Fruit fly (Drosophila melanogaster) whole organism, embryonic: ENCODE measurements around the gene janA.
A peak's percentile ranks its signal among the peaks of the same experiment; 100 is the strongest.

ENCODE experiments used
- Antp ChIP-seq: fragments of 200-800 bp; sonication (Bioruptor generic); optimal IDR thresholded peaks from 3 replicates; lab custom pipeline; 2016; ENCODE audit warnings: missing biosample characterization, missing genetic modification characterization
- Awh ChIP-seq: fragments of 200-800 bp; sonication (Bioruptor generic); IDR thresholded peaks from 2 replicates; pipeline ENCODE4, ENCODE4 v1.3.6; 2022; ENCODE audit warnings: missing biosample characterization, missing genetic modification characterization
- B-H1 ChIP-seq: fragments of 200-800 bp; sonication (Bioruptor generic); IDR thresholded peaks from 3 replicates; pipeline ENCODE4 v1.3.6; 2022; ENCODE audit warnings: missing biosample characterization, missing genetic modification characterization
- CG10959 ChIP-seq: fragments of 200-800 bp; sonication (Bioruptor generic); IDR thresholded peaks from 2 replicates; pipeline ENCODE4 v1.3.6; 2022; ENCODE audit warnings: missing biosample characterization, missing genetic modification characterization
- CG11085 ChIP-seq: fragments of 200-800 bp; sonication (Bioruptor generic); IDR thresholded peaks from 2 replicates; pipeline ENCODE4 v1.3.6; 2022; ENCODE audit warnings: missing biosample characterization, missing genetic modification characterization
- CG11560 ChIP-seq: fragments of 200-800 bp; sonication (Bioruptor generic); IDR thresholded peaks from 3 replicates; pipeline ENCODE4 v1.3.6; 2022; ENCODE audit warnings: missing biosample characterization, missing genetic modification characterization
- CG12104 ChIP-seq: fragments of 200-800 bp; sonication (Bioruptor generic); optimal IDR thresholded peaks from 3 replicates; lab custom pipeline; 2016; ENCODE audit warnings: missing biosample characterization, missing genetic modification characterization
- CG14050 ChIP-seq: fragments of 200-800 bp; sonication (Bioruptor generic); IDR thresholded peaks from 3 replicates; pipeline ENCODE4 v1.3.6; 2022; ENCODE audit warnings: missing biosample characterization, missing genetic modification characterization
- CG15514 ChIP-seq: fragments of 200-800 bp; sonication (Bioruptor generic); optimal IDR thresholded peaks from 3 replicates; lab custom pipeline; 2017; ENCODE audit warnings: missing biosample characterization, missing genetic modification characterization, mild to moderate bottlenecking, moderate library complexity, missing genetic modification reagents
- CG15601 ChIP-seq: fragments of 200-800 bp; sonication (Bioruptor generic); optimal IDR thresholded peaks from 3 replicates; lab custom pipeline; 2019; ENCODE audit warnings: missing biosample characterization, mild to moderate bottlenecking, missing genetic modification characterization, moderate library complexity
- CG17186 ChIP-seq: fragments of 200-800 bp; sonication (Bioruptor generic); optimal IDR thresholded peaks from 3 replicates; lab custom pipeline; 2017; ENCODE audit warnings: missing biosample characterization, missing genetic modification reagents, missing genetic modification characterization
- CG17361 ChIP-seq: fragments of 200-800 bp; sonication (Bioruptor generic); IDR thresholded peaks from 3 replicates; pipeline ENCODE4 v1.3.6; 2022; ENCODE audit warnings: missing biosample characterization, missing genetic modification characterization
- CG1832 ChIP-seq: fragments of 200-800 bp; sonication (Bioruptor generic); optimal IDR thresholded peaks from 2 replicates; lab custom pipeline; 2017; ENCODE audit warnings: missing biosample characterization, mild to moderate bottlenecking, missing genetic modification characterization, inconsistent platforms
- CG2202 ChIP-seq: fragments of 200-800 bp; sonication (Bioruptor generic); optimal IDR thresholded peaks from 2 replicates; lab custom pipeline; 2018; ENCODE audit warnings: missing biosample characterization, mild to moderate bottlenecking, missing genetic modification characterization
- CG2889 ChIP-seq: fragments of 200-800 bp; sonication (Bioruptor generic); IDR thresholded peaks from 3 replicates; pipeline ENCODE4 v1.3.6; 2022; ENCODE audit warnings: missing biosample characterization, missing genetic modification characterization
- CG34224 ChIP-seq: fragments of 200-800 bp; sonication (Bioruptor generic); IDR thresholded peaks from 3 replicates; pipeline ENCODE4 v1.3.6; 2022; ENCODE audit warnings: missing biosample characterization, missing genetic modification characterization; ENCODE audit not compliant: partially characterized antibody
- CG3726 ChIP-seq: fragments of 200-800 bp; sonication (Bioruptor generic); IDR thresholded peaks from 3 replicates; pipeline ENCODE4, ENCODE4 v1.3.6; 2022; ENCODE audit warnings: missing biosample characterization, missing genetic modification characterization
- CG43689 ChIP-seq: fragments of 200-800 bp; sonication (Bioruptor generic); IDR thresholded peaks from 2 replicates; pipeline ENCODE4 v1.3.6; 2022; ENCODE audit warnings: missing biosample characterization, missing genetic modification characterization
- CG5180 ChIP-seq: fragments of 200-800 bp; sonication (Bioruptor generic); optimal IDR thresholded peaks from 3 replicates; lab custom pipeline; 2017; ENCODE audit warnings: missing biosample characterization, missing genetic modification characterization, mild to moderate bottlenecking, moderate library complexity, missing genetic modification reagents
- CG6175 ChIP-seq: fragments of 200-800 bp; sonication (Bioruptor generic); IDR thresholded peaks from 3 replicates; pipeline ENCODE4 v1.3.6; 2022; ENCODE audit warnings: missing biosample characterization, missing genetic modification characterization
- CG8388 ChIP-seq: fragments of 200-800 bp; sonication (Bioruptor generic); optimal IDR thresholded peaks from 2 replicates; lab custom pipeline; 2019; ENCODE audit warnings: missing biosample characterization, mild to moderate bottlenecking, missing genetic modification characterization, moderate library complexity
- CG9876 ChIP-seq: fragments of 200-800 bp; sonication (Bioruptor generic); optimal IDR thresholded peaks from 2 replicates; lab custom pipeline; 2016; ENCODE audit warnings: missing biosample characterization, missing genetic modification characterization
- Dll ChIP-seq: fragments of 200-800 bp; sonication (Bioruptor generic); IDR thresholded peaks from 4 replicates; pipeline ENCODE4 v1.3.6; 2022; ENCODE audit warnings: missing biosample characterization, missing genetic modification characterization; ENCODE audit not compliant: partially characterized antibody
- E2f1 ChIP-seq: fragments of 200-800 bp; sonication (Bioruptor generic); IDR thresholded peaks from 2 replicates; pipeline ENCODE4 v1.3.6; 2022; ENCODE audit warnings: missing biosample characterization, missing genetic modification characterization
- ERR ChIP-seq: fragments of 200-800 bp; sonication (Bioruptor generic); optimal IDR thresholded peaks from 2 replicates; lab custom pipeline; 2016; ENCODE audit warnings: missing biosample characterization, missing genetic modification characterization
- Fer2 ChIP-seq: fragments of 200-800 bp; sonication (Bioruptor generic); optimal IDR thresholded peaks from 2 replicates; lab custom pipeline; 2018; ENCODE audit warnings: missing biosample characterization, mild to moderate bottlenecking, missing genetic modification characterization, moderate library complexity
- HLH3B ChIP-seq: fragments of 200-800 bp; sonication (Bioruptor generic); IDR thresholded peaks from 2 replicates; pipeline ENCODE4 v1.3.6; 2022; ENCODE audit warnings: missing biosample characterization, missing genetic modification characterization
- Hr3 ChIP-seq: fragments of 200-800 bp; sonication (Bioruptor generic); optimal IDR thresholded peaks from 3 replicates; lab custom pipeline; 2016; ENCODE audit warnings: missing biosample characterization, missing genetic modification characterization
- Scr ChIP-seq: fragments of 200-800 bp; sonication (Bioruptor generic); IDR thresholded peaks from 2 replicates; pipeline ENCODE4 v1.3.6; 2022; ENCODE audit warnings: missing biosample characterization, missing genetic modification characterization; ENCODE audit not compliant: partially characterized antibody
- TFAM ChIP-seq: fragments of 200-800 bp; sonication (Bioruptor generic); optimal IDR thresholded peaks from 2 replicates; lab custom pipeline; 2017; ENCODE audit warnings: missing biosample characterization, missing genetic modification characterization, inconsistent platforms
- Xrp1 ChIP-seq: fragments of 200-800 bp; sonication (Bioruptor generic); IDR thresholded peaks from 2 replicates; pipeline ENCODE4 v1.3.6; 2022; ENCODE audit warnings: missing biosample characterization, missing genetic modification characterization
- abd-A ChIP-seq: fragments of 200-800 bp; sonication (Bioruptor generic); optimal IDR thresholded peaks from 3 replicates; lab custom pipeline; 2019; ENCODE audit warnings: missing biosample characterization, mild to moderate bottlenecking, missing genetic modification characterization, moderate library complexity
- bbx ChIP-seq: fragments of 200-800 bp; sonication (Bioruptor generic); IDR thresholded peaks from 2 replicates; pipeline ENCODE4 v1.3.6; 2022; ENCODE audit warnings: missing biosample characterization, missing genetic modification characterization; ENCODE audit not compliant: partially characterized antibody
- bsh ChIP-seq, 2 experiments: fragments of 200-800 bp; sonication (Bioruptor generic); optimal IDR thresholded peaks; 2 replicates each; lab custom pipeline; 2017 to 2018; ENCODE audit warnings: mild to moderate bottlenecking in 2 of 2, missing biosample characterization in 2 of 2, missing genetic modification characterization in 2 of 2, moderate library complexity in 1 of 2
- cg ChIP-seq: fragments of 200-800 bp; sonication (Bioruptor generic); optimal IDR thresholded peaks from 3 replicates; lab custom pipeline; 2019; ENCODE audit warnings: missing biosample characterization, mild to moderate bottlenecking, missing genetic modification characterization, moderate library complexity
- dysf ChIP-seq: fragments of 200-800 bp; sonication (Bioruptor generic); IDR thresholded peaks from 3 replicates; pipeline ENCODE4 v1.3.6; 2022; ENCODE audit warnings: missing biosample characterization, missing genetic modification characterization
- gcm ChIP-seq: fragments of 200-800 bp; sonication (Bioruptor generic); optimal IDR thresholded peaks from 2 replicates; lab custom pipeline; 2019; ENCODE audit warnings: missing biosample characterization, mild to moderate bottlenecking, missing genetic modification characterization, moderate library complexity
- gsb-n ChIP-seq: fragments of 200-800 bp; sonication (Bioruptor generic); optimal IDR thresholded peaks from 3 replicates; lab custom pipeline; 2018; ENCODE audit warnings: missing biosample characterization, mild to moderate bottlenecking, missing genetic modification characterization
- hkb ChIP-seq, 2 experiments: fragments of 200-800 bp in 1 of 2; fragments of >200 bp in 1 of 2; sonication (Bioruptor generic) in 1 of 2; IDR thresholded peaks in 1 of 2; optimal IDR thresholded peaks in 1 of 2; 2 replicates each; pipeline versions ENCODE4 v1.3.6 to Lab custom; 2017 to 2022; ENCODE audit warnings: missing biosample characterization in 1 of 2, missing genetic modification characterization in 1 of 2
- lab ChIP-seq: fragments of 200-800 bp; sonication (Bioruptor generic); optimal IDR thresholded peaks from 3 replicates; lab custom pipeline; 2017; ENCODE audit warnings: missing biosample characterization, missing genetic modification characterization, mild to moderate bottlenecking, moderate library complexity, missing genetic modification reagents
- lbe ChIP-seq: fragments of 200-800 bp; sonication (Bioruptor generic); optimal IDR thresholded peaks from 2 replicates; lab custom pipeline; 2016; ENCODE audit warnings: missing biosample characterization, mild to moderate bottlenecking, missing genetic modification characterization
- lmd ChIP-seq: fragments of 200-800 bp; sonication (Bioruptor generic); IDR thresholded peaks from 2 replicates; pipeline ENCODE4 v1.3.6; 2022; ENCODE audit warnings: missing biosample characterization, missing genetic modification characterization
- p53 ChIP-seq: fragments of 200-800 bp; sonication (Bioruptor generic); optimal IDR thresholded peaks from 2 replicates; lab custom pipeline; 2016; ENCODE audit warnings: missing biosample characterization, missing genetic modification characterization
- pros ChIP-seq: fragments of 200-800 bp; sonication (Bioruptor generic); optimal IDR thresholded peaks from 3 replicates; lab custom pipeline; 2019; ENCODE audit warnings: missing biosample characterization, mild to moderate bottlenecking, missing genetic modification characterization, moderate library complexity
- pzg ChIP-seq: fragments of 200-800 bp; sonication (Bioruptor generic); optimal IDR thresholded peaks from 3 replicates; lab custom pipeline; 2018; ENCODE audit warnings: missing biosample characterization, mild to moderate bottlenecking, missing genetic modification characterization, moderate library complexity
- scrt ChIP-seq: fragments of 200-800 bp; sonication (Bioruptor generic); optimal IDR thresholded peaks from 2 replicates; lab custom pipeline; 2018; ENCODE audit warnings: missing biosample characterization, mild to moderate bottlenecking, missing genetic modification characterization, moderate library complexity
- ssp ChIP-seq: fragments of 200-800 bp; sonication (Bioruptor generic); IDR thresholded peaks from 2 replicates; pipeline ENCODE4 v1.3.6; 2022; ENCODE audit warnings: missing biosample characterization, missing genetic modification characterization
- sug ChIP-seq: fragments of 200-800 bp; optimal IDR thresholded peaks from 2 replicates; lab custom pipeline; 2019; ENCODE audit warnings: missing biosample characterization, mild to moderate bottlenecking, missing genetic modification characterization, moderate library complexity
- vfl ChIP-seq: fragments of 200-800 bp; sonication (Bioruptor generic); optimal IDR thresholded peaks from 2 replicates; lab custom pipeline; 2016; ENCODE audit warnings: missing biosample characterization, missing genetic modification characterization

The janA gene

dm6 chr3R:29997607-29998236 is 41.6 kb downstream of the janA start, which contains the start of the genes CG15525 and CG11504 (continued):
- peak; percentile 34 for TF ChIP-seq vfl (GFP tag; lab: Kevin White, UChicago)
- TF ChIP-seq pzg: peak; percentile 63
- no peak for TF ChIP-seq gsb-n (tag; lab: Kevin White, UChicago)
- TF ChIP-seq CG43689 (GFP tag; lab: Robert Waterston, UW): no peak
- TF ChIP-seq CG34224: peak; percentile 93
- no peak for TF ChIP-seq hkb (optimal IDR thresholded peaks at IDR 0.05; lab: Kevin White, UChicago)
- TF ChIP-seq hkb (GFP tag; IDR thresholded peaks at IDR 0.05; lab: Robert Waterston, UW): no peak
- no peak for TF ChIP-seq CG14050
- peak in 1 of 2 experiments; percentile 44 for TF ChIP-seq bsh (GFP tag; optimal IDR thresholded peaks at IDR 0.05; lab: Kevin White, UChicago)
- no peak for TF ChIP-seq B-H1 (GFP tag; lab: Robert Waterston, UW)
- 0 out of 2 replicates have a peak, but pooled peaks have one; percentile 9 for TF ChIP-seq CG11085 (GFP tag; lab: Robert Waterston, UW)
- TF ChIP-seq CG17186 (GFP tag; lab: Kevin White, UChicago): peak; percentile 71
- TF ChIP-seq CG10959 (GFP tag; lab: Robert Waterston, UW): no peak
- no peak for TF ChIP-seq abd-A
- TF ChIP-seq CG8388 (GFP tag; lab: Kevin White, UChicago): no peak
- no peak for TF ChIP-seq cg (GFP tag; lab: Kevin White, UChicago)
- TF ChIP-seq CG12104: no peak
- TF ChIP-seq CG15601 (tag; lab: Kevin White, UChicago): peak; percentile 29
- no peak for TF ChIP-seq TFAM (GFP tag; lab: Kevin White, UChicago)
- no peak for TF ChIP-seq pros (GFP tag; lab: Kevin White, UChicago)
- TF ChIP-seq CG15514 (GFP tag; lab: Kevin White, UChicago): peak; percentile 57
- peak; percentile 92 for TF ChIP-seq Scr (GFP tag; lab: Robert Waterston, UW)
- 0 out of 2 replicates have a peak, but pooled peaks have one; percentile 33 for TF ChIP-seq lmd (GFP tag; lab: Robert Waterston, UW)
- TF ChIP-seq CG6175 (GFP tag; lab: Robert Waterston, UW): peak; percentile 32; the same call in 1 of the 3 replicates
- peak; percentile 58; the same call in 1 of the 2 replicates for TF ChIP-seq HLH3B
- peak; percentile 32 for TF ChIP-seq Antp (GFP tag; lab: Kevin White, UChicago)
- peak; percentile 26 for TF ChIP-seq gcm (GFP tag; lab: Kevin White, UChicago)
- TF ChIP-seq lbe (GFP tag; lab: Kevin White, UChicago): no peak
- TF ChIP-seq lab (GFP tag; lab: Kevin White, UChicago): no peak
- no peak for TF ChIP-seq sug (tag; lab: Kevin White, UChicago)
- TF ChIP-seq CG3726: no peak
- TF ChIP-seq Fer2: no peak
- no peak for TF ChIP-seq CG5180
- TF ChIP-seq CG17361 (GFP tag; lab: Robert Waterston, UW): no peak; the same call in 1 of the 3 replicates
- peak; percentile 72 for TF ChIP-seq bbx (GFP tag; lab: Robert Waterston, UW)
- peak; percentile 48 for TF ChIP-seq Hr3 (GFP tag; lab: Kevin White, UChicago)
- TF ChIP-seq scrt (GFP tag; lab: Kevin White, UChicago): no peak
- peak; percentile 59; the same call in 2 of the 3 replicates for TF ChIP-seq CG11560 (tag; lab: Robert Waterston, UW)
- peak; percentile 10 for TF ChIP-seq ERR (GFP tag; lab: Kevin White, UChicago)
- TF ChIP-seq Dll (GFP tag; lab: Robert Waterston, UW): peak; percentile 92
- no peak for TF ChIP-seq Awh (GFP tag; lab: Robert Waterston, UW)
- no peak for TF ChIP-seq CG2889 (GFP tag; lab: Robert Waterston, UW)
- TF ChIP-seq p53: no peak
- TF ChIP-seq dysf (GFP tag; lab: Robert Waterston, UW): no peak
- TF ChIP-seq CG9876 (GFP tag; lab: Kevin White, UChicago): no peak
- TF ChIP-seq Xrp1 (GFP tag; lab: Robert Waterston, UW): peak; percentile 65
- TF ChIP-seq CG1832 (GFP tag; lab: Kevin White, UChicago): no peak
- peak; percentile 56 for TF ChIP-seq E2f1 (GFP tag; lab: Robert Waterston, UW)
- TF ChIP-seq CG2202: no peak
- TF ChIP-seq ssp (GFP tag; lab: Robert Waterston, UW): peak; percentile 22; the same call in 1 of the 2 replicates
